Fruit fly (Drosophila melanogaster) S2 (cell line): ENCODE data around the gene Ntf-2r.

Experiments
- CG8478 ChIP-seq: fragments of >200 bp; optimal IDR thresholded peaks from 2 replicates; lab custom pipeline; 2018
- CTCF ChIP-seq, 2 experiments: fragments of >200 bp; optimal IDR thresholded peaks; 2 replicates each; lab custom pipeline; 2018

Gene Ntf-2r

DNA sequence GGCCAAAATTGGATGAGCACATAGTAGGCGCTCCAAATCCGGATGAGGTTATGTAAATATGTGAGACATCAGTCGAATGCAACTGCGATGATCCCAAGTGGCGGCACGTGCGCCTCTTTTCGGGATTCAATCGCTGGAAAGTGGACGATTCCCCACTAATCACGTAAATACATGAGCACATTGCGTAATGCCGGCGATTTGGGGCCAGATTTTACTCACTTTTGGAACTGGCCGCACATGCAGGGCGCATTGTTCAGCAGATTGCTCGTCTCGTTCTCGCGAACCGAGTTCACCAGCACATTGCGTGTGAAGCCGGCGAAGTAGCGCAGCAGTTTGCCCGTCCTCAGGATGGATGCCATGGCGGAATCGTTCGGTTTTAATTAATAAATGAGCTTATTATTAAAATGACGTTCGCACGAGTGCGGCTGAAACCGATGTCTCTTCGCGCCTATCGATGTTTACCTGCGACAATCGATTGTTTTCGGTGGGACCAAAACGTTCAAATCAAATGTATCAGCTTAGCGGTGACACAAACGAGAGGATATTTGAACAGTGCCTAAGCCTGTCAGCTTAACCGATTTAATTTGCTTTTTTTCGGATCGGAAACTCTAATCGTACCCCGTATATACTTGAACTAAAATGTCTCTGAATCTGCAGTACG is at the start of gene Ntf-2r, which contains the start of gene bsf:
TSS of gene Ntf-2r (plus strand) at position 522 of the 661 bp plus-strand sequence.
TSS of gene bsf (minus strand) at position 460 of the 661 bp plus-strand sequence.
- peak; percentile 45 to 49 for TF ChIP-seq CTCF (optimal IDR thresholded peaks at IDR 0.05; lab: Kevin White, UChicago)
- no peak for TF ChIP-seq CG8478 (lab: Kevin White, UChicago)

- no peak for TF ChIP-seq CG8478 (lab: Kevin White, UChicago)
- TF ChIP-seq CTCF (optimal IDR thresholded peaks at IDR 0.05; lab: Kevin White, UChicago) = peak; percentile 78 to 91
These were observed 13.2 kb upstream of the Ntf-2r start for dm6 chr2L:18441220-18441619.

- TF ChIP-seq CG8478 (lab: Kevin White, UChicago) = no peak
- TF ChIP-seq CTCF (optimal IDR thresholded peaks at IDR 0.05; lab: Kevin White, UChicago) = no peak
These were observed 11.4 kb upstream of the Ntf-2r start, which contains the start of gene RpS26 for dm6 chr2L:18442903-18443608. Gene RpS26, minus strand, starts transcription at chr2L:18443277.

DNA sequence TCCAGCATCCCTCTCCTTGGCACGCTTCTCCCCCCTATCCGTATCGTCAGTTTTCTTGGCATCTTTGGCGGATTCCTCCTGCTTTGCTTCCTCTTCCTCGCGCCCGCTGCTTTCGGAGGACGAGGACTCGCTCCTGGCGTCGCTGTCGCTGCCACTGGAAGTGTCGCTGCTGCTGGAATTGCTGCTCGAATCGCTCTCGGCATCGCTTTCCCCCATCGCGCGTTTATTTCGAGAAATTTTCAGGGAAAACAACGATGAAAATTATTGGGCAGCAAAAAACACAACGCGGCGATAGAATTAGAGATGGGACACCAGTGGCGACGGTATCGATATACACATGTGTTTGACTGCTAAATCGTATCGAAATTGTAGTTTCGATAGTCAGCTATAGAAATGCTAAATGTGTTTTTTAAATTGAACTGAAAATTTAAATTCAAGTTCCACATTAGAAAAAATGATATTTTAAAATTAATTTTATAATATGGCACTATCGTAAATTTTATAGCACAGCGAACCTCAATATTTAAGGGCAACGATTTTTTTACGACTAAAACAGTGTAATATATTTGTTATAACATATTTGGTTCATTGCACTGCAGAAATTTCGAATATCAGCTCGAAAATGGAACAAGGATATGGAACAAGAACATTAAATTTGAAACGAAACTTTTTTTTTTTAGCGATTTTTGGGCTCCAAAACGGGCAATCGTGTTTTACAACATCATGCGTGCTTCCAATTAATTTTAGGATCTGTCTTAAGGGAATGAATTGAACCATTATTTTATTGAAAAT is 5.6 kb upstream of the Ntf-2r start, which contains the start of gene ncm:
TSS of gene ncm (minus strand) at position 319 of the 792 bp plus-strand sequence.
- TF ChIP-seq CTCF (optimal IDR thresholded peaks at IDR 0.05; lab: Kevin White, UChicago) (no peak), CG8478 (lab: Kevin White, UChicago) (no peak)

dm6 chr2L:18455506-18456491 is 1.4 kb downstream of the Ntf-2r start:
- TF ChIP-seq CG8478 (lab: Kevin White, UChicago) (no peak), CTCF (optimal IDR thresholded peaks at IDR 0.05; lab: Kevin White, UChicago) (no peak)

DNA sequence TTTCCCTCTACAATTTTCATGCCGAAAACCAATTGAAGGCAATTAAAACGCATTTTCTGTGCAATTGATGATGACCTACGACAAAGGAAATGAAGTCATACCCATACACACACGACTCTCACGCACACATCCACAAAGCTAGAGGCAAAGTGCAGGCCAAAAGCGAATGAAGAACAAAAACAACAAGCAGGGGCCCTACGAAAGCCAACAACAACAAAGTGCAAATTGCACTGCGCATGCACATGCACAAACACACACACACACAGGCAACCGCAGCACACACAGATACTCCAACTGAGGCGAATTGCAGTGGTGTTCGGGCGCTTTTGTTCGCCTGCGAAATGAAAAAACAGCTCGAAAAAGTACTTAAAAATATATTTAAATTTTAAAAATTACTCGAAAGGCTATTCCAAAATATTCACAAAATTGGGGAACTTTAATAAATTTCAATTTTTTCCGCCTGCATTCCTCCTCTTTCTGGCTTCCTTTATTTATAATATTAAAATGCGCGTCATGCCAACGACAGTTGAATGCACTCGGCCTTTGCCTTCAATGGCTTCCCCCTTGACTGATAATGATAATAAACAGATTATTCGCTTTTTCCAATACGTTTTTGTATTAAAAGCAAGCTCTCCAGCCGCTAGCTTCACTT is 2.6 kb downstream of the Ntf-2r start:
- TF ChIP-seq CG8478 (lab: Kevin White, UChicago) (no peak), CTCF (optimal IDR thresholded peaks at IDR 0.05; lab: Kevin White, UChicago) (no peak)

DNA sequence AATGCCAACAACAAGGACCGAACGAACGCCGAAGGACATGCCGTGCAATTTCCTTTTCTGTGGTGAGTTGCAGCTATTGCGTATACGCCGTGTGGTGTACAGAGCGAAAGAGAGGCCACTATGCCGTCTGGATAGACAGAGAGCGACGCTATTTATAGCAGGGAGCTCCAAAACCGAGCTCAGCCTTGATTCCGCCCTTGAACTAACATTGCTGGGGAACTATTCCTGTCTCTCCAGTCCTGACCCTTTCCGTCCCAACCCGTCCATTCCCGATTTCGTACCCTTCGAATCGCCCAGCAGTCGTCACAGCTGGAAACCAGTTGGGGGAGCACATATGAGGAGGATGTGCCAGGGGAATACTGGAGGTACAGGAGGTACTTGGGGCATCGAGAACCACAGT is 4.1 kb downstream of the Ntf-2r start:
- TF ChIP-seq CG8478 (lab: Kevin White, UChicago) (no peak), CTCF (optimal IDR thresholded peaks at IDR 0.05; lab: Kevin White, UChicago) (no peak)

DNA sequence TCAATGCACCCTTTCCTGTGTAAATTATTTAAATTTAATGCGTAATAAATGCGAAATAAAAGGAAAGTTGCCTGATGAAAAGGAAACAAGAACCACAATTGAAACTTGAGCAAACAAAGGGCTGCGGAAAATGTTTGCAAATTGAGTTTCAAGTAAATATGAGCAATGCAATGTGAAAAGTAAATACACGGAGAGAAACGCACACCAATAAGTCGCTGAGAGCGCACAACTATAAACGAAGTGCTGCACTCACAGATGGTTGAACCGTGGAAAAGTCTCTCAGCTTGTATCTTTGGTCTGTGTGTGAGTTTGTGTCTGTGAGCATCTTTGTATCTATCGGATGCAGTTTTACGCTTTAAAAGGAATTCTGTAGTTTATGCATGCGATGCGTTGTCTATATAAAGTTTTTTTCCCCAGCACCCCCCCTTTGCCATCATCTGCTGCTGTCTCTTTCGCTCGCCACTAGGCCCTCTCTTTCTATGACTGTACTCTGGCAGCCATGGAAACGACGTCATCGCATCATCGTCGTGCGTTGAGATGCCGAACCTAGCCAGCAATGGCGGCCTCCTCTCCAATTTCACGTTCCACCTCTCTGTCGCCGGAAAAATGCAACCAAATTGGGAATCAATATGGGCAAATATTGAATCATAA is 5.4 kb downstream of the Ntf-2r start:
- TF ChIP-seq CTCF (optimal IDR thresholded peaks at IDR 0.05; lab: Kevin White, UChicago) = no peak
- TF ChIP-seq CG8478 (lab: Kevin White, UChicago) = no peak

DNA sequence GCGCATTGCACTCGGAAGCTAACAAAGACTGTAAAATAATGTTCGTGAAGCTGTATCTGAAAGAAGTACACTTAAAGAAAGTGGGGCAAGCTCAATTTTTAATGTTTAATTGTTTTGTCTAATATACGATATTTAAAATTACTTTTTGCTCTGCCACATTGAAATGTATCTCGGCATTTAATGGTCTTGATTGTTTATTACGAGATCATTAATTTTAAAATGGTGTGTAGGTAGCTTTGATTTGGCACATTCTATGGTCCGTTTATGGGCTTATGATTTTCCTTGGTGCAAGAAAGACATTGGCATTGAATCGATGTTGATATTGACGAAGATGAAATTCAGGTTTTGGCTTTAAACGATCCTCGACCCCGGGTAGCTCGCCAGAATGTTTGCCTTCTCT is 9.2 kb downstream of the Ntf-2r start:
- TF ChIP-seq CG8478 (lab: Kevin White, UChicago) = no peak
- no peak for TF ChIP-seq CTCF (optimal IDR thresholded peaks at IDR 0.05; lab: Kevin White, UChicago)

- TF ChIP-seq CG8478 (lab: Kevin White, UChicago) (no peak), CTCF (optimal IDR thresholded peaks at IDR 0.05; lab: Kevin White, UChicago) (no peak)
These were observed 9.7 kb downstream of the Ntf-2r start for dm6 chr2L:18464116-18464530.

DNA sequence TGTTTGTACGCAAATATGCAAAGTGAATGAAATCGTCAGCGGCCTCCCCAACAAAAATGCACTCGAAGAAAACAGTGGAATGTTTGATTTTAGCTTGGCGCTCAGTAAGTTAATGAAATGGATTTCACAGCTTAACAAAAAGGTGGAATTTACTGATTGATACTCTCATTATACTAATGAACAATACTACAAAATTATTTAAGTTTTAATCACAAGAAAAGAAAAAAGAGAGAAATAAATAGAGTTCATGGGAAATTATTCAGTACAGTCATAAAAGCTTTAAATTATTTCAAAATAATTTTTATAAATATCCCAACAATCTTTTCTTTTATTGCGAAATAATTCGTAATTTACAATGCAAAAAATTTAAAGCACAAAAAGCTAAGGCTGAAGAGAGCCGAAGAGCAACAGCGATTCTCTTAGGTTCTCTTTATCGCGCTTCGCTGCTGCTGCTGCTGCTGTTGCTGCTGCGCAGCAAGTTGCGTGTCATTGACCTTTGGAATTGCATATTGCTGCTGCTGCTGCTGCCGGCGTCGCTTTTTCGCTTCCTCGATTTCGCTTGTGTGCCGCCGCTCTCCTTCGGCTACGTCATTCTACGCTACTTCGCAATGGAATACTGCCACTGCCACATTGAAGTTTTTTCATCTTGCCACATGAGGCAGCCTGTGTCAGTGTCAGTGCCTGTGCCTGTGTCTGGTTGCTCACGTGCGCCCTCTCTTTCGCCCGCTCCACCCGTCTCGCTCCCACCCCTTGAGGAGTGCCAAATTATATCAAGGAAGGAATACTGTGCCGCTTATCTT is 11.2 kb downstream of the Ntf-2r start:
- TF ChIP-seq CG8478 (lab: Kevin White, UChicago) (no peak), CTCF (optimal IDR thresholded peaks at IDR 0.05; lab: Kevin White, UChicago) (no peak)

- TF ChIP-seq CTCF (optimal IDR thresholded peaks at IDR 0.05; lab: Kevin White, UChicago) (no peak), CG8478 (lab: Kevin White, UChicago) (no peak)
These were observed 11.7 kb downstream of the Ntf-2r start for dm6 chr2L:18466202-18466591.
